Worm (Caenorhabditis elegans): ENCODE results near the gene cpna-3.

The cpna-3 gene

DNA sequence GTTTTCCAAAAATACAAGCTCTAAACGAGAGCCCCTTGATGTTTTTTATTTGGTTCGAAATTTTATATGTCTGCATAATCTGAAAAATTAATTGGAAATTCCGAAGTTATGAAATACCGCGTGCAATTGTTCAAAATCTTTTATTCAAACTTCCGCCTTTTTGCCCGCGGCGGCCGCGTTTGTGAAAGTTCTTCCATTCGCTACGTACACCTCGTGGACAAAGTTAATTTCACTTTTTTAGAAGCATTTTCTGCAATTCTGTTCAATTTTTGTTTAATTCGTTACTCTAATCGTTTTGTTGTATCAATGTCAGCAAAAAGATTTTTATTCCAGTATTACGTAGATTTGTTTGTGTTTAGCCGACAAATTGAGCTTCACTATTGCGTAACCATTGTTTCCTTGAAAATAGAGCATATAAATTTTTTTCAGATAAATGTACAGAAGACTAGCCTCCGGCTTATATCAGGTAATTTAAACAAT, 22.4 kb upstream of the cpna-3 start, which contains the start of gene mppb-1 (continued):
- no peak for TF ChIP-seq lin-39 (tag; optimal IDR thresholded peaks at IDR 0.05)

DNA sequence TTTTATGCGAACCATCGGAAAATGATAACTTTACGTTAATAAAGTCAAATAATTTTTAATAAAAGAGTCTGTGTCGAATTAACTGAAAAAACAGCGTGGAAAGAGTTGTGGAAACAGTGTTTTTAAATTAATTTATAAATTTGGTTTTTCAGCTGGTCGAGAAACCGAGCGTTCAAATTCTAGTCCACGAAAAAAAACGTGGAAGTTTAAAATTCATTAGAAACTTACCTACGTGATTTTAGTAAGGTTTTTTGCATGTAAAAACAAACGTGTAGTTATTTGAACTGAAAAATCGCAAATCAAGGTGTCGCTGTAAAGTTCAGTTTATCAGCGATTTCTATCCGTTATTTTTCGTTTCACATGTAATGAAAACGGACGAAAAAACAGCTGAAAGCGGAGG, 18.2 kb upstream of the cpna-3 start, which contains the start of gene mans-4:
TSS of gene mans-4 (minus strand) at position 101 of the 400 bp plus-strand sequence.
- TF ChIP-seq nhr-237 (tag; optimal IDR thresholded peaks at IDR 0.05) (no peak), lin-13 (GFP tag; optimal IDR thresholded peaks at IDR 0.05) (no peak), nhr-77 (tag; optimal IDR thresholded peaks at IDR 0.05) (no peak), aly-2 (tag; optimal IDR thresholded peaks at IDR 0.05) (no peak), peb-1 (tag; optimal IDR thresholded peaks at IDR 0.05) (no peak), nhr-10 (tag; optimal IDR thresholded peaks at IDR 0.05) (no peak)

DNA sequence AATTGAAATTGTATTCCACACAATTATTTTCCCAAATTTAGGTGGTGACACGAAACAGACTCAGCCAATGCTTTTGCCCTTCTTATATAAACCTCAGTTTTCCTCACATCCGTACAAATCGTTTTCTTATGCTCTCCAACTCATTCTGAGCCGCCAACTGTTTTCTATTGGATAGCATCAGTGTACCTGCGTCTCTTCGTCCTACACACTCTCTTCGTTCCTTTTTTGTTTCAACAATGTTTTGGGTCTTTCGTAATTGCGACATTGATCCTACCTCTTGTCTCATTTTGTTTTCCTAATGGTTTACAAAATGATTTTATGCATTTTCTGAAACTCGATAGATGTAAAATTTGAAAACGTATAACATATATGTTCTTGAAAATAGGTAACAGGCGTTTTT, 17.3 kb upstream of the cpna-3 start:
- TF ChIP-seq nhr-129 (tag; optimal IDR thresholded peaks at IDR 0.05) (peak; percentile 36), sma-9 (GFP tag; optimal IDR thresholded peaks at IDR 0.05) (peak; percentile 19), sma-9 (tag; optimal IDR thresholded peaks at IDR 0.05) (no peak), dmd-4 (tag; optimal IDR thresholded peaks at IDR 0.05) (no peak), lsy-2 (tag; optimal IDR thresholded peaks at IDR 0.05) (peak in 1 of 2 experiments; percentile 26), C34F6.9 (tag; optimal IDR thresholded peaks at IDR 0.05) (peak; percentile 11)

DNA sequence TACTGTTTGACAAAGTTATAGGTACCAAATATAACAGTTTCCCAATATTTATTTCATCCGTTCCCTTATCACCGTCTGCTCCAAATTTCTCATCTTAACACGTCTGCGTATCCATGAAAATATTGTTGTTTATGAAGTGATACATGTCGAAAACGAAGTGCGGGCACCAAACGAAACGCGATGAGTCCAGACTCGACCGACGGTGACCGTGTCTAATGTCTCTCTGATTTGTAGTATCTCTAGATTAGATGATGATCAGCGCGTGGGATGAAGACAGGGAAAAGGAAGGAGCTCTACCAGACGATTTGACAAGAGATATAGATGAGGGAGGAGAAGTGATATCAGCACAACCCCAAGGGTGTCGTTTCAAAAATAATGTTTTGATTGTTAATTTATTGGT, 16.4 kb upstream of the cpna-3 start:
- TF ChIP-seq F13H6.1 (tag; optimal IDR thresholded peaks at IDR 0.05) = peak; percentile 70
- no peak for TF ChIP-seq snpc-4 (tag; optimal IDR thresholded peaks at IDR 0.05)
- TF ChIP-seq nhr-237 (tag; optimal IDR thresholded peaks at IDR 0.05) = no peak
- TF ChIP-seq nhr-11 (tag; optimal IDR thresholded peaks at IDR 0.05) = no peak
- peak; percentile 50 for TF ChIP-seq nhr-129 (tag; optimal IDR thresholded peaks at IDR 0.05)
- no peak for TF ChIP-seq blmp-1 (tag; optimal IDR thresholded peaks at IDR 0.05; ENCODE audit: insufficient read depth)
- peak; percentile 52 for TF ChIP-seq sma-9 (GFP tag; optimal IDR thresholded peaks at IDR 0.05)
- TF ChIP-seq sma-9 (tag; optimal IDR thresholded peaks at IDR 0.05) = no peak
- TF ChIP-seq mdl-1 (tag; optimal IDR thresholded peaks at IDR 0.05) = no peak
- TF ChIP-seq C34F6.9 (tag; optimal IDR thresholded peaks at IDR 0.05) = peak; percentile 24
- TF ChIP-seq lsy-2 (tag; optimal IDR thresholded peaks at IDR 0.05) = peak in 1 of 2 experiments; percentile 36
- no peak for TF ChIP-seq lin-13 (GFP tag; optimal IDR thresholded peaks at IDR 0.05)

DNA sequence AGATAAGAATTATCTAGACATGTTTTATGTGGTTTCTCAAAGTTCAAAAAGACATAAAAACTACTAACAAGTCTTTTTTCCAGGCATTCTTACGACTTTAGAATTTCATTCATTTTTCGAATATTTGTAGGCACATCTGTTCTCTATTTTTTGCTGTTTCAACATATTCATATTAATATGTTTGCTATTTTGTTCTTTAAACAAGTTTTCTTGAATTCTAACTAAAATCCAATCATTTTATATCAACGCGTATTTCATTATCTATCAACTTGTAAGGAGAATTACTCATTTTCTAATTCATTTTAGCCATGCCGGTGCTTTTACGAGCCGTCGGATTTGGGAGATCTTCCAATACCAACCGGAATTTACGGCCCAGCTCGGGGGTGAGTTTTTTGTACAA, 14.6 kb upstream of the cpna-3 start, which contains the start of gene twk-8:
TSS of gene twk-8 (plus strand) at position 301 of the 400 bp plus-strand sequence.
- no peak for TF ChIP-seq lin-11 (tag; optimal IDR thresholded peaks at IDR 0.05)
- no peak for TF ChIP-seq ZK546.5 (tag; optimal IDR thresholded peaks at IDR 0.05)
- no peak for TF ChIP-seq nhr-23 (tag; optimal IDR thresholded peaks at IDR 0.05)
- TF ChIP-seq mdl-1 (tag; optimal IDR thresholded peaks at IDR 0.05) = no peak
- no peak for TF ChIP-seq nhr-10 (tag; optimal IDR thresholded peaks at IDR 0.05)
- TF ChIP-seq sma-3 (GFP tag; optimal IDR thresholded peaks at IDR 0.05) = no peak
- TF ChIP-seq mab-5 (tag; optimal IDR thresholded peaks at IDR 0.05) = no peak
- TF ChIP-seq ztf-11 (tag; optimal IDR thresholded peaks at IDR 0.05) = no peak
- no peak for TF ChIP-seq peb-1 (tag; optimal IDR thresholded peaks at IDR 0.05)
- no peak for TF ChIP-seq nhr-12 (tag; optimal IDR thresholded peaks at IDR 0.05)
- TF ChIP-seq nhr-237 (tag; optimal IDR thresholded peaks at IDR 0.05) = no peak
- no peak for TF ChIP-seq R02D3.7 (tag; optimal IDR thresholded peaks at IDR 0.05)
- TF ChIP-seq unc-55 (GFP tag; optimal IDR thresholded peaks at IDR 0.05) = no peak
- no peak for TF ChIP-seq unc-39 (tag; optimal IDR thresholded peaks at IDR 0.05)
- no peak for TF ChIP-seq Y55F3AM.14 (GFP tag; optimal IDR thresholded peaks at IDR 0.05)
- no peak for TF ChIP-seq nhr-11 (tag; optimal IDR thresholded peaks at IDR 0.05)
- no peak for TF ChIP-seq crh-2 (tag; optimal IDR thresholded peaks at IDR 0.05)

DNA sequence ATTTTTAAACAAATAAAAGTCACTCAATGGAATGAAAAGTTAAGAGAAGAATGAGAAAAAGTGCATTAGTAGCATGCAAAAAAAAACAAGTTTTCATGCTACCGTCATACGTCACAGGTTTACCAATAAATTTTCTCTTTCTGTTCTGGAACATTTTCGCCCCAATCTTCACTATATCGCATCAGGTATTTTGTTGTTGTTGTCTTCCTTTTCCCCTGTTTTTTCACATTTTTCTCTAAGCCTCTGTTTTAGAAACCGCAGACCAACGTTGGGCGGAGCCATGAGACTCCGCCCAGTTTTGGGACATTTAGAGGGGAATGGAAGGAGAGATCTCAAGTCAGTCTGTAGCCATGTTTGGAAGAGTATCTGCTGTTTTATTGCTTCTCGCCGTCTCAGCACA, 8.3 kb upstream of the cpna-3 start, which contains the start of gene msa-1:
TSS of gene msa-1 (plus strand) at position 301 of the 400 bp plus-strand sequence.
- TF ChIP-seq nhr-129 (tag; optimal IDR thresholded peaks at IDR 0.05) (peak; percentile 24), ama-1 (optimal IDR thresholded peaks at IDR 0.05) (peak; percentile 88), dmd-4 (tag; optimal IDR thresholded peaks at IDR 0.05) (no peak), lsy-2 (tag; optimal IDR thresholded peaks at IDR 0.05) (no peak), R02D3.7 (tag; optimal IDR thresholded peaks at IDR 0.05) (no peak)

Measured in whole organism, L2 larva.